Fruit fly (Drosophila melanogaster) whole organism, wandering third instar larva: ENCODE data around the gene nom.

Experiments
- CrebA ChIP-seq: fragments of 200-800 bp; sonication (Bioruptor generic); optimal IDR thresholded peaks from 2 replicates; lab custom pipeline; 2016; ENCODE audit warnings: missing biosample characterization, mild to moderate bottlenecking, missing genetic modification characterization, borderline replicate concordance
- Vsx2 ChIP-seq: fragments of 200-300, 225-300 bp; sonication (Bioruptor generic); optimal IDR thresholded peaks from 2 replicates; lab custom pipeline; 2018; ENCODE audit warnings: missing biosample characterization, missing genetic modification characterization; ENCODE audit not compliant: partially characterized antibody
- rgr ChIP-seq: fragments of 200-800 bp; sonication (Bioruptor generic); optimal IDR thresholded peaks from 3 replicates; lab custom pipeline; 2016; ENCODE audit warnings: missing biosample characterization, mild to moderate bottlenecking, missing genetic modification characterization

dm6 chr3R:8741941-8742340 is 19.0 kb downstream of the nom start:
- TF ChIP-seq CrebA (no peak), rgr (GFP tag; lab: Kevin White, UChicago) (no peak), Vsx2 (no peak)
